Worm (Caenorhabditis elegans): ENCODE data around the gene Y54F10BM.3.
"Not testable (repeated sequence)": the region's sequence is repeated elsewhere in the genome, so short reads cannot be mapped to it uniquely, and the experiment has no call there.

Y54F10BM.3 gene

DNA sequence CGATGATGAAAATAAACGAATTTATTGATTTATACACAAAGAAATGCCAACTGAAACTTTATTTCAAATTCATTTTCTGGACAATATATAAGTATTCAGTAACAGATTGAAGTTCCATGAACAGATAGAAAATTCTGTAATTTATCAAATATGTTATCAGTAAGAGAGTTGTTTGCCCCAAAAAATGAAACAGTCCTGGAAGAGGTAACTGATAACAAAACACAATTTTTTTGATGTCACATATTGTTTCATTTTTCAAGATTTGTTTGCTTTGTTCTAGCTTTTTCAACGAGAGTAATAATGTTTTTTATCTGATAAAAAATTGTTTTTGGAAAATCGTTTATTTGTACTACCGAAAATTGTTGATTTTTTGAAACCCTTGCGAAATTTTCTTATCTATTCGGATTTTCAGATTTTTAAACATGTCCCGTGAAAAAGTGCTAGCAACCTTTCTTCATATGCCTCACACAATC lies 28.8 kb upstream of the Y54F10BM.3 start, which contains the start of gene fbxa-73:
TSS of gene fbxa-73 (plus strand) at position 423 of the 473 bp plus-strand sequence.
- TF ChIP-seq peb-1 (tag; optimal IDR thresholded peaks at IDR 0.05) (no peak), nhr-11 (tag; optimal IDR thresholded peaks at IDR 0.05) (no peak), R02D3.7 (tag; optimal IDR thresholded peaks at IDR 0.05) (no peak), alr-1 (tag; optimal IDR thresholded peaks at IDR 0.05) (no peak), ama-1 (optimal IDR thresholded peaks at IDR 0.05) (no peak), zag-1 (tag; optimal IDR thresholded peaks at IDR 0.05) (no peak), nhr-129 (tag; optimal IDR thresholded peaks at IDR 0.05) (no peak), lin-13 (GFP tag; optimal IDR thresholded peaks at IDR 0.05) (no peak)

DNA sequence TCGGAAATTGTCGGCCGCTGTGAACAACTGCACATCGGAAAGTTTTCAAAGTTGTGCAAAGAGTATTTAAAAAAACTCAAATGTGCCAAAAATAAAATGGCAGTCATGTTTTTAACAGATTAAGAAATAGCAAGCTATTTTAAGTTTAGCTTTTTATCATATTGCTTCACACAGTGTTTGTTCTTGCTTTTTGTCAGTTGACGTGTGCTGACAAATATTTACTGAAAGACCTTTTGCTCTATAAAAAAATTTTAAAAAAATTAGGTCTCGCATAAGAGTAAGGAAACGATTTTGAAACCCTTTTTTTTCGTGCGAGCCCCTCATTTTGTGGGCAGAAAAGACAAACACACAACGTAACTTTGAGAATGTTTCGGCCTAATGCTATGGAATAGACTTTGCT lies 26.3 kb upstream of the Y54F10BM.3 start, which contains the start of gene fbxa-71:
TSS of gene fbxa-71 (plus strand) at position 301 of the 400 bp plus-strand sequence.
- no peak for TF ChIP-seq nhr-11 (tag; optimal IDR thresholded peaks at IDR 0.05)

DNA sequence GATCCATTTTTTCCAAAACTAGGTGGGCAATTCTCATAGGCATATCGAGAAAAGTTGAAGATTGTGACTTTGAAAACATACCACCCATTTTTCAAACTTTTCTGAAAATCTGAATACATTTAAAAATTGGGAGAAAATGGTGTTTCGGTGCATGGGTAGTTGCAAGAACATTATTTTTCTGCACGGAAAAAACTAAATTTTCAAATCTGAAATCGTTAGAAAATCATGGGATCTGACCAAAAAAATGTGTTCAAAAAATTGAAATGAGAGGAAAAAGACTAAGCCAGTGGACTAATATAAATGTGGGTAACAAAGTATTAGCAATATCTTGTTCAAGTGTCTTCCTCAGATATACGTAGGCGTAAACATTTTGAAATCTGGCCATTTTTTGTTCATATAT lies 23.0 kb upstream of the Y54F10BM.3 start, which contains the start of gene fbxa-43:
TSS of gene fbxa-43 (minus strand) at position 101 of the 400 bp plus-strand sequence.
- no peak for TF ChIP-seq nhr-12 (tag; optimal IDR thresholded peaks at IDR 0.05)
- TF ChIP-seq F13H6.1 (tag; optimal IDR thresholded peaks at IDR 0.05), result no peak
- no peak for TF ChIP-seq mab-5 (tag; optimal IDR thresholded peaks at IDR 0.05)
- TF ChIP-seq ztf-4 (tag; optimal IDR thresholded peaks at IDR 0.05), result no peak
- TF ChIP-seq sma-9 (GFP tag; optimal IDR thresholded peaks at IDR 0.05), result no peak
- no peak for TF ChIP-seq sma-9 (tag; optimal IDR thresholded peaks at IDR 0.05)
- no peak for TF ChIP-seq unc-62 (GFP tag; optimal IDR thresholded peaks at IDR 0.05)
- TF ChIP-seq dmd-4 (tag; optimal IDR thresholded peaks at IDR 0.05), result no peak
- no peak for TF ChIP-seq ztf-1 (GFP tag; conservative IDR thresholded peaks at IDR 0.05)
- TF ChIP-seq blmp-1 (tag; optimal IDR thresholded peaks at IDR 0.05; ENCODE audit: insufficient read depth), result no peak
- TF ChIP-seq Y55F3AM.14 (GFP tag; optimal IDR thresholded peaks at IDR 0.05), result no peak
- TF ChIP-seq elt-3 (tag; optimal IDR thresholded peaks at IDR 0.05), result no peak
- TF ChIP-seq nhr-129 (tag; optimal IDR thresholded peaks at IDR 0.05), result no peak
- TF ChIP-seq ceh-82 (tag; optimal IDR thresholded peaks at IDR 0.05), result no peak
- no peak for TF ChIP-seq unc-39 (tag; optimal IDR thresholded peaks at IDR 0.05)
- TF ChIP-seq alr-1 (tag; optimal IDR thresholded peaks at IDR 0.05), result no peak
- TF ChIP-seq C34F6.9 (tag; optimal IDR thresholded peaks at IDR 0.05), result no peak
- TF ChIP-seq ztf-11 (tag; optimal IDR thresholded peaks at IDR 0.05), result no peak
- TF ChIP-seq zag-1 (tag; optimal IDR thresholded peaks at IDR 0.05), result no peak
- TF ChIP-seq R02D3.7 (tag; optimal IDR thresholded peaks at IDR 0.05), result no peak
- no peak for TF ChIP-seq mbf-1 (tag; optimal IDR thresholded peaks at IDR 0.05)

DNA sequence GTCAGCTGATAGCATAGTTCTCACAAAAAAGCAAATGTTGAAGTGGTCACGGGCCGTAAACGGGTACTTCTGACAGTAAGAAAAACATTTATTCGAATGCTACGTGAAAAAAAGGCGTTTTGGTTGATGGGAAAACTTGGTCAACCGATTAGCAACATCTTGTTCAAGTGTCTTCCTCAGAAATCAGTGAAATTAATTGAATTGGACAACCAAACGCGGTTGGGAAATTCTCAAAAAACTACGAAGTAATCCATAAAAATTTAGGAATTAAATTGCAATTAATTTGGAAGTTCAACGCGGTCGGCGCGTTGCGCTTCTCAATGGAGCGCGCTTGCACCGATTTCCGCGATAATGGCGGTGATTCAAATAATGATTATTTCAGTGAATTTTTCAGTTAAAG lies 22.5 kb upstream of the Y54F10BM.3 start:
- no peak for TF ChIP-seq snpc-4 (tag; optimal IDR thresholded peaks at IDR 0.05)
- no peak for TF ChIP-seq ztf-1 (GFP tag; conservative IDR thresholded peaks at IDR 0.05)

DNA sequence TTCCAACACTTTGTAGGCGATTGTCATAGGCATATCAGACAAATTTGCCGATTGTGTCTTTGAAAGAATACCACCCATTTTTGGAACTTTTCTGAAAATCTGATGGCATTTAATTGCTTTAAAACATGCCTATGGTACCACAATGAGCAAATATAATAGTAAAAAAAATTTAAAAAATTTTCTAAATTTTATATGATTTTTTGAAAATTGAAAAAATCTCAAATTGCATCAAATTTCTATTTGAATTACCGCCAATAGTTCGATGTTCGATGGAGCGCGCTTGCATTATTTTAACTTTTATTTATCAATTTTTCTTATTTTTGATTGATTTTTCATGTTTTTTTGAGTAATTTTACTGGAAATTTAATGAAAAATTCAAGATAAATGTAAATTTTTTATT lies 20.5 kb upstream of the Y54F10BM.3 start, which contains the start of gene fbxa-42:
TSS of gene fbxa-42 (minus strand) at position 101 of the 400 bp plus-strand sequence.
- TF ChIP-seq alr-1 (tag; optimal IDR thresholded peaks at IDR 0.05); snpc-4 (tag; optimal IDR thresholded peaks at IDR 0.05); sma-3 (GFP tag; optimal IDR thresholded peaks at IDR 0.05): not testable (repeated sequence)

DNA sequence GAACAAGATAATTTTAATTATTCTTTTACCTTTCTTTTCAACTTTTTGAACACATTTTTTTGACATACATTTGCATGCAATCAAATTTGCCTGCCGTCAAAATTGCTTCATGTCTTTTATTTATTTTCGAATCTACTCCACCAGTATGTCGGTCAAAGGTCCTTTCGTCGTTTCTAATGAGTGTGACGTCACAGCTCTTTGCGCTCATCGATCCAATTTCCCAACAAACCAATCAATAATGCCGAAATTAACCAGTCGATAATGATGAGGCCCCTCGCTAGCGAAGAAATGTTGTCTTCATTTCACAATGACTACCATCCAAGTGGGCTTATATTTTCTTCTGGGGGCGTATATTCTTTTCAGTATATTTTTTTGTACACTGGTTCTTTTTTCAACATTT lies 18.9 kb upstream of the Y54F10BM.3 start, which contains the start of gene Y54F10BM.6:
TSS of gene Y54F10BM.6 (plus strand) at position 301 of the 400 bp plus-strand sequence.
- TF ChIP-seq nhr-25 (tag; optimal IDR thresholded peaks at IDR 0.05) (no peak), fos-1 (tag; optimal IDR thresholded peaks at IDR 0.05) (no peak), skn-1 (tag; optimal IDR thresholded peaks at IDR 0.05) (no peak), mab-5 (tag; optimal IDR thresholded peaks at IDR 0.05) (no peak), nhr-237 (tag; optimal IDR thresholded peaks at IDR 0.05) (no peak)

All from whole organism, L2 larva.